Worm (Caenorhabditis elegans) whole organism, L4 larva: ENCODE results near the gene mthf-1.

Experiments used
- F10B5.3 ChIP-seq: sonication (generic microtip); optimal IDR thresholded peaks from 2 replicates; lab custom pipeline; 2016; ENCODE audit warnings: mild to moderate bottlenecking, missing genetic modification characterization, missing compliant biosample characterization
- F26F4.8 ChIP-seq: fragments of 200-800 bp; sonication (Bioruptor generic); conservative IDR thresholded peaks from 2 replicates; pipeline ENCODE4 v1.3.6; 2022; ENCODE audit warnings: missing genetic modification characterization, missing compliant biosample characterization
- R02D3.7 ChIP-seq: fragments of 150-350 bp; sonication (generic microtip); optimal IDR thresholded peaks from 3 replicates; lab custom pipeline; 2014; ENCODE audit warnings: missing biosample characterization, missing genetic modification characterization
- Y48G9A.11 ChIP-seq: fragments of 200-800 bp; sonication (Bioruptor generic); IDR thresholded peaks from 2 replicates; pipeline ENCODE4 v1.3.6; 2022; ENCODE audit warnings: missing genetic modification reagents, missing genetic modification characterization, missing compliant biosample characterization
- ZK546.5 ChIP-seq, 2 experiments: sonication (generic microtip); optimal IDR thresholded peaks; 2 replicates each; lab custom pipeline; 2017; ENCODE audit warnings: missing biosample characterization in 2 of 2, missing genetic modification characterization in 2 of 2
- dmd-6 ChIP-seq: fragments of 200-800 bp; sonication (Bioruptor generic); IDR thresholded peaks from 2 replicates; pipeline ENCODE4 v1.3.6; 2022; ENCODE audit warnings: missing genetic modification reagents, missing genetic modification characterization, missing compliant biosample characterization
- hmg-1.1 ChIP-seq: fragments of 200-800 bp; sonication (Bioruptor generic); IDR thresholded peaks from 2 replicates; pipeline ENCODE4 v1.3.6; 2022; ENCODE audit warnings: missing genetic modification reagents, missing genetic modification characterization, missing compliant biosample characterization
- madf-9 ChIP-seq: fragments of 200-800 bp; sonication (Bioruptor generic); conservative IDR thresholded peaks from 2 replicates; pipeline ENCODE4 v1.3.6; 2022; ENCODE audit warnings: missing genetic modification reagents, missing genetic modification characterization, missing compliant biosample characterization
- nhr-11 ChIP-seq: fragments of 150-350 bp; optimal IDR thresholded peaks from 2 replicates; lab custom pipeline; 2014; ENCODE audit warnings: missing biosample characterization, missing genetic modification characterization
- nhr-237 ChIP-seq: sonication (generic microtip); optimal IDR thresholded peaks from 2 replicates; lab custom pipeline; 2017; ENCODE audit warnings: missing biosample characterization, missing genetic modification characterization
- nhr-48 ChIP-seq: sonication (generic microtip); optimal IDR thresholded peaks from 2 replicates; lab custom pipeline; 2016; ENCODE audit warnings: mild to moderate bottlenecking, missing genetic modification characterization, missing compliant biosample characterization
- nhr-77 ChIP-seq: fragments of 150-350 bp; optimal IDR thresholded peaks from 2 replicates; lab custom pipeline; 2014; ENCODE audit warnings: missing biosample characterization, missing genetic modification characterization
- snpc-4 ChIP-seq: fragments of 150-350 bp; optimal IDR thresholded peaks from 2 replicates; lab custom pipeline; 2014; ENCODE audit warnings: missing biosample characterization, missing genetic modification characterization
- tag-97 ChIP-seq: fragments of 200-800 bp; sonication (Bioruptor generic); IDR thresholded peaks from 2 replicates; pipeline ENCODE4 v1.3.6; 2022; ENCODE audit warnings: missing genetic modification characterization, missing compliant biosample characterization
- unc-62 ChIP-seq, 3 experiments: fragments of 150-350 bp in 1 of 3; sonication (generic microtip); optimal IDR thresholded peaks in 2 of 3; peaks in 1 of 3; 1 replicate in 1 of 3; 2 replicates in 2 of 3; lab custom pipeline; 2014 to 2017; ENCODE audit warnings: missing biosample characterization in 3 of 3, missing genetic modification characterization in 3 of 3, missing genetic modification reagents in 3 of 3, missing genotype in 1 of 3
- zag-1 ChIP-seq: fragments of 150-350 bp; optimal IDR thresholded peaks from 2 replicates; lab custom pipeline; 2014; ENCODE audit warnings: missing biosample characterization, missing genetic modification characterization
- zfp-3 ChIP-seq: fragments of 200-800 bp; sonication (Bioruptor generic); conservative IDR thresholded peaks from 2 replicates; pipeline ENCODE4 v1.3.6; 2022; ENCODE audit warnings: missing genetic modification reagents, missing genetic modification characterization, missing compliant biosample characterization

The mthf-1 gene

DNA sequence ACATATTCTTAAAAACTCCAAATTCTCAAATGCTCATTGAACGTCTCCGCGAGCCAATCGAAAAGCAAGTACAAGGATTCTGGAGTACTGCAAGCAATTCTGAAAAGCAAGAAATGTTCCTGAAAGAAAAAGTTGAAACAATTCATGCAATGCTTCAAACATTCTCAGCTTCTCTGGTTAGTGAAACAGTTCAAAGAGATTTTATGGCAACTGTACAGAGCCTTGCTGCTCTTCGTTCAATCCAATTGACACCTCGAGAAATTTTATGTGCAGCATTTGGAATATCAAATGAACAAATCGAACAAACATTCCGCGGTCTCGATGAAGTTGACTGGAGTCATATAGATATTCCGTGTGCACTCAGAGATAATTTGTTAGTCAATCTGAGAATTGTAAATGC lies 40.9 kb downstream of the mthf-1 start:
- TF ChIP-seq unc-62 (GFP tag; optimal IDR thresholded peaks at IDR 0.05 in 1 of 2; lab: Kevin White, UChicago) (peak in 1 of 2 experiments; percentile 95), unc-62 (tag; optimal IDR thresholded peaks at IDR 0.05; lab: Kevin White, UChicago) (no peak), nhr-48 (tag; lab: Kevin White, UChicago) (no peak)

- no peak for TF ChIP-seq F10B5.3 (tag; lab: Kevin White, UChicago)
- TF ChIP-seq R02D3.7 = no peak
- no peak for TF ChIP-seq F26F4.8 (GFP tag; lab: Robert Waterston, UW)
- no peak for TF ChIP-seq madf-9 (GFP tag; lab: Robert Waterston, UW)
- no peak for TF ChIP-seq zfp-3 (GFP tag; lab: Robert Waterston, UW)
- no peak for TF ChIP-seq ZK546.5 (tag; optimal IDR thresholded peaks at IDR 0.05; lab: Kevin White, UChicago)
- no peak for TF ChIP-seq nhr-237 (tag; lab: Kevin White, UChicago)
- TF ChIP-seq nhr-11 (tag; lab: Kevin White, UChicago) = no peak
- no peak for TF ChIP-seq nhr-77 (tag; lab: Kevin White, UChicago)
- TF ChIP-seq snpc-4 = no peak
- no peak for TF ChIP-seq hmg-1.1 (GFP tag; lab: Robert Waterston, UW)
- no peak for TF ChIP-seq zag-1 (tag; lab: Kevin White, UChicago)
- no peak for TF ChIP-seq tag-97 (GFP tag; lab: Robert Waterston, UW)
- no peak for TF ChIP-seq dmd-6
- TF ChIP-seq Y48G9A.11 = no peak
- TF ChIP-seq, all 104 proteins: peak for 0
These were observed 53.0 kb downstream of the mthf-1 start, which contains the start of gene cpna-2 for ce11 chrII:7724603-7725002. Gene cpna-2, plus strand, starts transcription at chrII:7724903.
